Worm (Caenorhabditis elegans): ENCODE data around the gene Y47D3A.32.
A peak's percentile ranks its signal among the peaks of the same experiment; 100 is the strongest.

Gene Y47D3A.32

DNA sequence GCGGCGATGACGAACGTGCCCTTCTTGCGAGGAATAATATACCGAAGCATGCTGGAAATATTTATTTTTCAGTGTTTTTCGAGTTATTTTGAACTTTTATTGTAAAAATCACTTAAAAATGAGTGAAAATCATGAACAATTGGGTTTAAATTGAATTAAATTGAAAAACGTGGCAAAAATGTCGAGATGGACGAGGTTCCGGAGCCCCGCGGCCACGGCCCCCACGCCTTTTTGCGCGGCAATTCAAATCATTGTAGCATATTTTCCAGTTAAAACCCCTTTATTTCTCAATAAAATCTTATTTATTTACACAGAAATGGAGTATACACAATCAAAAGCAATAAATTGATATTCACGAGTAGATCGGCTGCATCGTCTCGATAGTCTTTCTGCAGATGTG is 33.9 kb downstream of the Y47D3A.32 start (continued):
- TF ChIP-seq T23F11.4 (GFP tag; optimal IDR thresholded peaks at IDR 0.05) (no peak), gmeb-2 (tag; optimal IDR thresholded peaks at IDR 0.05) (no peak), K09A11.1 (tag; optimal IDR thresholded peaks at IDR 0.05; ENCODE audit: insufficient read depth) (no peak), unc-3 (GFP tag; conservative IDR thresholded peaks at IDR 0.05) (no peak), unc-3 (tag; optimal IDR thresholded peaks at IDR 0.05) (no peak), ceh-24 (tag; optimal IDR thresholded peaks at IDR 0.05) (no peak), ceh-2 (tag; optimal IDR thresholded peaks at IDR 0.05) (peak; percentile 77), unc-55 (GFP tag; optimal IDR thresholded peaks at IDR 0.05) (no peak), lin-11 (tag; optimal IDR thresholded peaks at IDR 0.05) (no peak), ceh-34 (tag; optimal IDR thresholded peaks at IDR 0.05) (no peak), sox-2 (GFP tag; IDR thresholded peaks at IDR 0.05) (no peak), elt-4 (tag; optimal IDR thresholded peaks at IDR 0.05) (no peak)

DNA sequence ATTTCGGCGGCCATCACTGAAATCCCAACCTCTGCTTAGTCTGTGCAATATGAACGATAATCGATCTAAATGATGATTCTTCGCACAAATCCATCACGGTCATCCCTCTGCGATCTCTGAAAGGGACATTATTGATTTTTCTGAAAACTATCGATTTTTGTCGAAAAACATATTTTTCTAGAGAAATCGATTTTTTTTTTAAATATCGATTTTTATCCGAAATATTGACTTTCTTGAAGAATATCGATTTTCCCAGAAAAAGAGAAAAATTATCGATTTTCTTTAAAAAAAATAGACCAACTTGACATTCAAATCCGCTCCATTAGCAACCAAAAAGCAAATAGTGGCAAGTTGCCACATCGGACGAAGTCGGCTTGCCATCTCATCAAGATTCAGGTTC is 35.1 kb downstream of the Y47D3A.32 start:
- TF ChIP-seq ceh-34 (tag; optimal IDR thresholded peaks at IDR 0.05) = no peak
- TF ChIP-seq hlh-30 (tag; optimal IDR thresholded peaks at IDR 0.05; ENCODE audit: insufficient read depth) = no peak
- TF ChIP-seq odd-2 (tag; optimal IDR thresholded peaks at IDR 0.05) = no peak
- TF ChIP-seq ref-2 (tag; optimal IDR thresholded peaks at IDR 0.05) = no peak
- TF ChIP-seq che-1 (tag; optimal IDR thresholded peaks at IDR 0.05) = no peak
- TF ChIP-seq ceh-48 (tag; optimal IDR thresholded peaks at IDR 0.05) = peak; percentile 35

DNA sequence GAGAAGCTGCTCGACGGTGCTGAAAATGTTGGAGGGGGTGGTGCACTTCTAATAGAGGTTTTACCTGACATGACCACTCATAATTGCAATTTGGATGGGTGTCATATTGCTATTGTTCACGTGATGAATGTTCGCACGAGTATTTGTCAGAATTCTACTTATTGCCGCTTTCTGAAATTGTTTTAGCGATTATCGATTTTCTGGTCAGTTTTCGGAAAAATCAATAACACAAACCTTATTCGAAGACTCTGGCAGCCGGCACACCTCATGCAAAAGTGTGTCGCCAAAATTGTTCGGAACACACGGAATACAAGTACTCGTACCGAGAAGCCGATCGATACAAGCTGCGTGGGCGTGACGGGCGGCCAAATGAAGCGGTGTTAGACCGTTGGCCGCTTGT is 36.1 kb downstream of the Y47D3A.32 start:
- TF ChIP-seq elt-4 (tag; optimal IDR thresholded peaks at IDR 0.05) = no peak
- TF ChIP-seq rnt-1 (tag; optimal IDR thresholded peaks at IDR 0.05) = no peak
- TF ChIP-seq K02D7.2 (tag; optimal IDR thresholded peaks at IDR 0.05) = no peak
- TF ChIP-seq hlh-30 (tag; optimal IDR thresholded peaks at IDR 0.05; ENCODE audit: insufficient read depth) = no peak
- TF ChIP-seq ceh-31 (tag; optimal IDR thresholded peaks at IDR 0.05) = no peak
- no peak for TF ChIP-seq madf-2 (tag; optimal IDR thresholded peaks at IDR 0.05)
- TF ChIP-seq pax-1 (tag; optimal IDR thresholded peaks at IDR 0.05) = no peak
- no peak for TF ChIP-seq ahr-1 (tag; optimal IDR thresholded peaks at IDR 0.05)
- no peak for TF ChIP-seq pha-2 (tag; optimal IDR thresholded peaks at IDR 0.05)
- TF ChIP-seq C38D4.7 (GFP tag; optimal IDR thresholded peaks at IDR 0.05) = no peak
- TF ChIP-seq ttx-3 (tag; optimal IDR thresholded peaks at IDR 0.05) = no peak
- no peak for TF ChIP-seq odd-2 (tag; optimal IDR thresholded peaks at IDR 0.05)

DNA sequence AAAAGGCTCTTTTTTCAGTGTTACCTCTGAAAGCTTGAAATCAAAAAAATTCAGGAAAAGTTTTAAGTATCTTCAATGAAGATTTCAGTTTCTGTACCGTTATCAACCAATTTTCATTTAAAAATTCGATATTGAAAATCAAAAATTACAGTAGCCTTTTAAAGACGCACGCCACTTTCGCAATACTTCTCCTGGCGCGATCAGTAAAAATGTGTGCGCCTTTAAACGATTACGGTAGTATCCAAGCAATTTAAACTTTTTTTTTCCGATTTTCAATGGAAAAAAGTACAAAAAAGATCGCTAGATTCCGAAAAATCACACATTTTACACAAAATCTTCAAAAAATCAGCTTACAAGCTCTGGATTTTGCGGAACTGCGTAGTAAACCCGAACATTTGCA is 37.7 kb downstream of the Y47D3A.32 start:
- TF ChIP-seq ceh-19 (GFP tag; optimal IDR thresholded peaks at IDR 0.05) (no peak), ceh-24 (tag; optimal IDR thresholded peaks at IDR 0.05) (no peak), hlh-13 (GFP tag; optimal IDR thresholded peaks at IDR 0.05) (no peak), unc-55 (GFP tag; optimal IDR thresholded peaks at IDR 0.05) (no peak), dve-1 (tag; optimal IDR thresholded peaks at IDR 0.05) (no peak), nfya-1 (tag; optimal IDR thresholded peaks at IDR 0.05) (no peak), ref-2 (tag; optimal IDR thresholded peaks at IDR 0.05) (no peak), C08G9.2 (tag; optimal IDR thresholded peaks at IDR 0.05) (no peak), hlh-8 (tag; optimal IDR thresholded peaks at IDR 0.05) (no peak), hlh-15 (tag; optimal IDR thresholded peaks at IDR 0.05) (no peak), ahr-1 (tag; optimal IDR thresholded peaks at IDR 0.05) (no peak), K09A11.1 (tag; optimal IDR thresholded peaks at IDR 0.05; ENCODE audit: insufficient read depth) (no peak), ceh-18 (tag; optimal IDR thresholded peaks at IDR 0.05) (no peak), sox-2 (GFP tag; IDR thresholded peaks at IDR 0.05) (no peak), pag-3 (tag; optimal IDR thresholded peaks at IDR 0.05; ENCODE audit: borderline replicate concordance) (no peak), ceh-9 (tag; optimal IDR thresholded peaks at IDR 0.05) (no peak)
